Fruit fly (Drosophila melanogaster) whole organism, embryonic: ENCODE measurements around the gene HP1b.

Experiments
- Ada2b ChIP-seq: fragments of 200-800 bp; sonication (Bioruptor generic); IDR thresholded peaks from 2 replicates; pipeline ENCODE4 v1.3.6; 2022; ENCODE audit warnings: missing biosample characterization, missing genetic modification characterization
- BEAF-32 ChIP-seq: fragments of 200-800 bp; sonication (Bioruptor generic); optimal IDR thresholded peaks from 3 replicates; lab custom pipeline; 2017; ENCODE audit warnings: missing biosample characterization, missing genetic modification characterization, mild to moderate bottlenecking, moderate library complexity, missing genetic modification reagents
- CG10543 ChIP-seq: fragments of 200-800 bp; sonication (Bioruptor generic); optimal IDR thresholded peaks from 3 replicates; lab custom pipeline; 2017; ENCODE audit warnings: missing biosample characterization, mild to moderate bottlenecking, missing genetic modification characterization, moderate library complexity
- CG11247 ChIP-seq: fragments of 200-800 bp; sonication (Bioruptor generic); IDR thresholded peaks from 2 replicates; pipeline ENCODE4 v1.3.6; 2022; ENCODE audit warnings: missing biosample characterization, missing genetic modification characterization
- CG12071 ChIP-seq: fragments of 200-800 bp; sonication (Bioruptor generic); optimal IDR thresholded peaks from 3 replicates; lab custom pipeline; 2018; ENCODE audit warnings: missing biosample characterization, mild to moderate bottlenecking, missing genetic modification characterization
- CG12299 ChIP-seq: fragments of 200-800 bp; sonication (Bioruptor generic); optimal IDR thresholded peaks from 2 replicates; lab custom pipeline; 2018; ENCODE audit warnings: missing biosample characterization, mild to moderate bottlenecking, missing genetic modification characterization
- CG13296 ChIP-seq: fragments of 200-800 bp; sonication (Bioruptor generic); optimal IDR thresholded peaks from 3 replicates; lab custom pipeline; 2018; ENCODE audit warnings: missing biosample characterization, mild to moderate bottlenecking, missing genetic modification characterization
- CG14441 ChIP-seq: fragments of 200-800 bp; sonication (Bioruptor generic); IDR thresholded peaks from 2 replicates; pipeline ENCODE4 v1.3.6; 2022; ENCODE audit warnings: missing biosample characterization, missing genetic modification characterization
- CG18599 ChIP-seq: fragments of 200-800 bp; sonication (Bioruptor generic); optimal IDR thresholded peaks from 3 replicates; lab custom pipeline; 2017; ENCODE audit warnings: missing biosample characterization, missing genetic modification characterization, mild to moderate bottlenecking, moderate library complexity, missing genetic modification reagents
- CG33557 ChIP-seq: fragments of 200-800 bp; sonication (Bioruptor generic); optimal IDR thresholded peaks from 2 replicates; lab custom pipeline; 2019; ENCODE audit warnings: missing biosample characterization, mild to moderate bottlenecking, missing genetic modification characterization, moderate library complexity
- CG4617 ChIP-seq: fragments of 200-800 bp; sonication (Bioruptor generic); optimal IDR thresholded peaks from 3 replicates; lab custom pipeline; 2016; ENCODE audit warnings: missing biosample characterization, missing genetic modification characterization, borderline replicate concordance
- CG6254 ChIP-seq: fragments of 200-800 bp; sonication (Bioruptor generic); optimal IDR thresholded peaks from 3 replicates; lab custom pipeline; 2017; ENCODE audit warnings: mild to moderate bottlenecking, missing biosample characterization, missing genetic modification reagents, missing genetic modification characterization
- Chrac-16 ChIP-seq: fragments of 200-800 bp; sonication (Bioruptor generic); optimal IDR thresholded peaks from 3 replicates; lab custom pipeline; 2016; ENCODE audit warnings: missing biosample characterization, missing genetic modification characterization
- CkIIα-i1 ChIP-seq: fragments of 200-800 bp; sonication (Bioruptor generic); IDR thresholded peaks from 2 replicates; pipeline ENCODE4 v1.3.6; 2022; ENCODE audit warnings: missing biosample characterization, missing genetic modification characterization
- D19A ChIP-seq: fragments of 200-800 bp; optimal IDR thresholded peaks from 3 replicates; lab custom pipeline; 2019; ENCODE audit warnings: missing biosample characterization, mild to moderate bottlenecking, missing genetic modification characterization, moderate library complexity
- Dad ChIP-seq: fragments of 200-800 bp; sonication (Bioruptor generic); optimal IDR thresholded peaks from 3 replicates; lab custom pipeline; 2016; ENCODE audit warnings: missing biosample characterization, missing genetic modification characterization
- Drgx ChIP-seq: fragments of 200-800 bp; sonication (Bioruptor generic); IDR thresholded peaks from 2 replicates; pipeline ENCODE4 v1.3.6; 2022; ENCODE audit warnings: missing biosample characterization, missing genetic modification characterization
- ERR ChIP-seq: fragments of 200-800 bp; sonication (Bioruptor generic); optimal IDR thresholded peaks from 2 replicates; lab custom pipeline; 2016; ENCODE audit warnings: missing biosample characterization, missing genetic modification characterization
- Ets97D ChIP-seq: fragments of 200-800 bp; sonication (Bioruptor generic); optimal IDR thresholded peaks from 3 replicates; lab custom pipeline; 2016; ENCODE audit warnings: missing biosample characterization, missing genetic modification characterization
- HmgZ ChIP-seq: fragments of 200-800 bp; sonication (Bioruptor generic); optimal IDR thresholded peaks from 2 replicates; lab custom pipeline; 2018; ENCODE audit warnings: missing biosample characterization, mild to moderate bottlenecking, missing genetic modification characterization
- Hr39 ChIP-seq: fragments of >200 bp; optimal IDR thresholded peaks from 2 replicates; lab custom pipeline; 2017
- Lim3 ChIP-seq: fragments of 200-800 bp; sonication (Bioruptor generic); IDR thresholded peaks from 2 replicates; pipeline ENCODE4 v1.3.6; 2022; ENCODE audit warnings: missing biosample characterization, missing genetic modification characterization
- Lpt ChIP-seq: fragments of >200 bp; optimal IDR thresholded peaks from 2 replicates; lab custom pipeline; 2018; ENCODE audit warnings: missing biosample characterization, missing genetic modification characterization
- MESR4 ChIP-seq: fragments of 200-800 bp; sonication (Bioruptor generic); optimal IDR thresholded peaks from 2 replicates; lab custom pipeline; 2018; ENCODE audit warnings: missing biosample characterization, mild to moderate bottlenecking, missing genetic modification characterization, moderate library complexity
- Rfx ChIP-seq: fragments of 200-800 bp; sonication (Bioruptor generic); IDR thresholded peaks from 2 replicates; pipeline ENCODE4 v1.3.6; 2022; ENCODE audit warnings: missing biosample characterization, missing genetic modification characterization
- Sox102F ChIP-seq: fragments of 200-800 bp; sonication (Bioruptor generic); optimal IDR thresholded peaks from 2 replicates; lab custom pipeline; 2018; ENCODE audit warnings: missing biosample characterization, mild to moderate bottlenecking, missing genetic modification characterization, moderate library complexity
- Sry-δ ChIP-seq: fragments of 200-800 bp; sonication (Bioruptor generic); optimal IDR thresholded peaks from 2 replicates; lab custom pipeline; 2016; ENCODE audit warnings: missing biosample characterization, missing genetic modification characterization
- Usf ChIP-seq: fragments of 200-800 bp; sonication (Bioruptor generic); optimal IDR thresholded peaks from 2 replicates; lab custom pipeline; 2017; ENCODE audit warnings: missing genotype, missing biosample characterization, missing genetic modification characterization
- ash1 ChIP-seq: fragments of 200-800 bp; sonication (Bioruptor generic); optimal IDR thresholded peaks from 2 replicates; lab custom pipeline; 2018; ENCODE audit warnings: missing biosample characterization, mild to moderate bottlenecking, missing genetic modification characterization
- chif ChIP-seq, 2 experiments: fragments of 200-800 bp; sonication (Bioruptor generic); optimal IDR thresholded peaks; 3 replicates each; lab custom pipeline; 2016; ENCODE audit warnings: missing biosample characterization in 2 of 2, missing genetic modification characterization in 2 of 2
- corto ChIP-seq: fragments of 200-800 bp; sonication (Bioruptor generic); optimal IDR thresholded peaks from 2 replicates; lab custom pipeline; 2016; ENCODE audit warnings: missing biosample characterization, mild to moderate bottlenecking, missing genetic modification characterization, moderate library complexity
- dati ChIP-seq: fragments of 200-800 bp; sonication (Bioruptor generic); IDR thresholded peaks from 2 replicates; pipeline ENCODE4 v1.3.6; 2022; ENCODE audit warnings: missing biosample characterization, missing genetic modification characterization
- dimm ChIP-seq: fragments of 200-800 bp; sonication (Bioruptor generic); IDR thresholded peaks from 2 replicates; pipeline ENCODE4 v1.3.6; 2022; ENCODE audit warnings: missing biosample characterization, missing genetic modification characterization
- gfzf ChIP-seq: fragments of 200-800 bp; sonication (Bioruptor generic); optimal IDR thresholded peaks from 2 replicates; lab custom pipeline; 2016; ENCODE audit warnings: missing biosample characterization, mild to moderate bottlenecking, missing genetic modification characterization, moderate library complexity
- kah ChIP-seq: fragments of 200-800 bp; sonication (Bioruptor generic); optimal IDR thresholded peaks from 2 replicates; lab custom pipeline; 2018; ENCODE audit warnings: missing biosample characterization, mild to moderate bottlenecking, missing genetic modification characterization
- lmd ChIP-seq: fragments of 200-800 bp; sonication (Bioruptor generic); IDR thresholded peaks from 2 replicates; pipeline ENCODE4 v1.3.6; 2022; ENCODE audit warnings: missing biosample characterization, missing genetic modification characterization
- pita ChIP-seq: fragments of 200-800 bp; sonication (Bioruptor generic); optimal IDR thresholded peaks from 2 replicates; lab custom pipeline; 2017; ENCODE audit warnings: missing biosample characterization, mild to moderate bottlenecking, missing genetic modification characterization
- prd ChIP-seq, 3 experiments: fragments of >200 bp in 2 of 3; fragments of 200-800 bp in 1 of 3; sonication (Bioruptor generic) in 1 of 3; optimal IDR thresholded peaks in 2 of 3; IDR thresholded peaks in 1 of 3; 2 replicates in 2 of 3; 3 replicates in 1 of 3; pipeline versions ENCODE4 v1.3.6 to Lab custom; 2017 to 2022; ENCODE audit warnings: missing biosample characterization in 1 of 3, missing genetic modification characterization in 1 of 3
- pzg ChIP-seq: fragments of 200-800 bp; sonication (Bioruptor generic); optimal IDR thresholded peaks from 3 replicates; lab custom pipeline; 2018; ENCODE audit warnings: missing biosample characterization, mild to moderate bottlenecking, missing genetic modification characterization, moderate library complexity
- scrt ChIP-seq: fragments of 200-800 bp; sonication (Bioruptor generic); optimal IDR thresholded peaks from 2 replicates; lab custom pipeline; 2018; ENCODE audit warnings: missing biosample characterization, mild to moderate bottlenecking, missing genetic modification characterization, moderate library complexity
- sd ChIP-seq: fragments of 200-800 bp; sonication (Bioruptor generic); optimal IDR thresholded peaks from 3 replicates; lab custom pipeline; 2018; ENCODE audit warnings: missing biosample characterization, mild to moderate bottlenecking, missing genetic modification characterization, moderate library complexity
- sens ChIP-seq: fragments of 200-800 bp; sonication (Bioruptor generic); peaks from one replicate; lab custom pipeline; 2016; ENCODE audit warnings: missing biosample characterization, missing genetic modification characterization
- stc ChIP-seq: fragments of 200-800 bp; sonication (Bioruptor generic); IDR thresholded peaks from 2 replicates; pipeline ENCODE4 v1.3.6; 2022; ENCODE audit warnings: missing biosample characterization, missing genetic modification characterization
- tgo ChIP-seq: fragments of 200-800 bp; sonication (Bioruptor generic); IDR thresholded peaks from 3 replicates; pipeline ENCODE4 v1.3.6; 2022; ENCODE audit warnings: missing biosample characterization, missing genetic modification characterization
- tio ChIP-seq: fragments of 200-800 bp; sonication (Bioruptor generic); optimal IDR thresholded peaks from 2 replicates; lab custom pipeline; 2017; ENCODE audit warnings: missing biosample characterization, missing genetic modification characterization, inconsistent platforms
- toy ChIP-seq: fragments of 200-800 bp; sonication (Bioruptor generic); IDR thresholded peaks from 2 replicates; pipeline ENCODE4 v1.3.6; 2022; ENCODE audit warnings: missing biosample characterization, missing genetic modification characterization
- trem ChIP-seq: fragments of 200-800 bp; optimal IDR thresholded peaks from 3 replicates; lab custom pipeline; 2019; ENCODE audit warnings: missing biosample characterization, mild to moderate bottlenecking, missing genetic modification characterization, moderate library complexity
- tx ChIP-seq: fragments of 200-800 bp; sonication (Bioruptor generic); optimal IDR thresholded peaks from 2 replicates; lab custom pipeline; 2016; ENCODE audit warnings: missing biosample characterization, missing genetic modification characterization
- wdn ChIP-seq: fragments of 200-800 bp; sonication (Bioruptor generic); IDR thresholded peaks from 2 replicates; pipeline ENCODE4 v1.3.6; 2022; ENCODE audit warnings: missing biosample characterization, missing genetic modification characterization
- zf30C ChIP-seq: fragments of 200-800 bp; sonication (Bioruptor generic); optimal IDR thresholded peaks from 3 replicates; lab custom pipeline; 2018; ENCODE audit warnings: missing biosample characterization, mild to moderate bottlenecking, missing genetic modification characterization

Gene HP1b

DNA sequence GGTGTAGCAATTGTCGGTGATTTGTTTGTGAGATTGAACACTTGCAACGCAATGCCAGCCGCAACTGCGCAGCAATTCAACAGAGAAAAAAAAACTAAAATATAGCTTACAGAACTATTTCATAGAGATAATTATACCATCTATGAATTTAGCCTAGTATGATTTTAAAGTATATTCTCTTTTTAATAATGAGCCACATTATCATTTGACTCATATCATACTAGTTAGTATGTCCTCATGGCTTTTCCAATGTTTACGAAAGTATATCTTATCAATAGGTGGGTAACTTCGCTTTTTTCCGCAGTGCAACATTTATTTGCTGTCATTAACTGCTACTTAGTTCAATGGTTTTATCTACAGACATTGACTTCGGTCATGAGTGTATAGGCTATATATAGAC, 42.1 kb upstream of the HP1b start:
- TF ChIP-seq Drgx (GFP tag; lab: Robert Waterston, UW) (peak; percentile 30; the same call in 1 of the 2 replicates), D19A (tag; lab: Kevin White, UChicago) (no peak)
- TF ChIP-seq, all 482 proteins: peak for 1

DNA sequence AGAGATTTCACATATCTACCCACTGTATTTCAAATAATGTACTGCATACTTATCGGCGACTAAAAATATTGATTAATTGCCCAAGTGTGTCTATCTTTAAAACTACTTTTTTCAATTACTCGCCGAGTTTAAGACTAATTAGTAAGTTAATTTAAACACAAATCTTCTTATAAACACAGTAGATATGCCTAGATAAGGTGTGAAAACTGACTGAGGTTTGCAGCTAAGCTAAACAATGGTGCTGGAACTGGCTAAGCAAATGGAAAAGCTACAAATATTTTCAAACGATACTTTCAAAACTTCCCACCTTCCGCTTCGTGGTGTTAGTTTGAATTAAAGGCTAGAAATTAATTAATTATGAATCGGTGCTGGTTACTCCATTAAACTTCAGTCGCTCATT, 40.0 kb upstream of the HP1b start:
- TF ChIP-seq Dad (GFP tag; lab: Kevin White, UChicago) (no peak), CkIIα-i1 (no peak), BEAF-32 (GFP tag; lab: Kevin White, UChicago) (peak; percentile 49), CG6254 (GFP tag; lab: Kevin White, UChicago) (no peak), CG33557 (GFP tag; lab: Kevin White, UChicago) (no peak), dimm (GFP tag; lab: Robert Waterston, UW) (no peak), Ada2b (GFP tag; lab: Robert Waterston, UW) (no peak), dati (GFP tag; lab: Robert Waterston, UW) (no peak), Hr39 (lab: Kevin White, UChicago) (no peak), Lpt (GFP tag; lab: Kevin White, UChicago) (no peak), wdn (GFP tag; lab: Robert Waterston, UW) (no peak), stc (no peak), tgo (no peak), lmd (GFP tag; lab: Robert Waterston, UW) (no peak), CG12299 (tag; lab: Kevin White, UChicago) (no peak), tio (no peak), pita (GFP tag; lab: Kevin White, UChicago) (peak; percentile 73), Sry-δ (GFP tag; lab: Kevin White, UChicago) (peak; percentile 20), toy (no peak), MESR4 (GFP tag; lab: Kevin White, UChicago) (no peak), CG12071 (GFP tag; lab: Kevin White, UChicago) (no peak), CG4617 (no peak), Chrac-16 (GFP tag; lab: Kevin White, UChicago) (no peak), gfzf (GFP tag; lab: Kevin White, UChicago) (peak; percentile 36), kah (GFP tag; lab: Kevin White, UChicago) (no peak), chif (GFP tag; optimal IDR thresholded peaks at IDR 0.05; lab: Kevin White, UChicago) (no peak), sens (GFP tag; lab: Kevin White, UChicago) (peak; percentile 83), ERR (GFP tag; lab: Kevin White, UChicago) (no peak), CG14441 (GFP tag; lab: Robert Waterston, UW) (no peak), Sox102F (no peak), CG11247 (no peak), sd (peak; percentile 22), corto (GFP tag; lab: Kevin White, UChicago) (no peak), Usf (no peak), pzg (GFP tag; lab: Kevin White, UChicago) (peak; percentile 21), prd (optimal IDR thresholded peaks at IDR 0.05; lab: Kevin White, UChicago) (no peak), prd (GFP tag; IDR thresholded peaks at IDR 0.05; lab: Robert Waterston, UW) (no peak), HmgZ (peak; percentile 34), CG10543 (GFP tag; lab: Kevin White, UChicago) (no peak), CG13296 (GFP tag; lab: Kevin White, UChicago) (no peak), zf30C (GFP tag; lab: Kevin White, UChicago) (no peak), Rfx (GFP tag; lab: Robert Waterston, UW) (no peak), tx (GFP tag; lab: Kevin White, UChicago) (no peak), Lim3 (GFP tag; lab: Robert Waterston, UW) (no peak), CG18599 (GFP tag; lab: Kevin White, UChicago) (no peak), scrt (GFP tag; lab: Kevin White, UChicago) (no peak), Ets97D (peak; percentile 42), ash1 (no peak), trem (peak; percentile 24)
